Worm (Caenorhabditis elegans) whole organism, L3 larva: Measurements from ENCODE around the gene C17H12.5.
A peak's percentile ranks its signal among the peaks of the same experiment; 100 is the strongest.

Source experiments
- ceh-28 ChIP-seq: fragments of 150-350 bp; optimal IDR thresholded peaks from 2 replicates; lab custom pipeline; 2014; ENCODE audit warnings: missing biosample characterization, missing genetic modification reagents, missing genetic modification characterization
- ceh-9 ChIP-seq: sonication (generic microtip); optimal IDR thresholded peaks from 2 replicates; lab custom pipeline; 2018; ENCODE audit warnings: missing biosample characterization, missing genetic modification characterization
- egl-27 ChIP-seq: sonication (generic microtip); optimal IDR thresholded peaks from 4 replicates; lab custom pipeline; 2017; ENCODE audit warnings: missing biosample characterization, missing genetic modification reagents, missing genetic modification characterization
- egl-5 ChIP-seq: fragments of 150-350 bp; optimal IDR thresholded peaks from 2 replicates; lab custom pipeline; 2017; ENCODE audit warnings: missing biosample characterization, missing genetic modification reagents, missing genetic modification characterization, inconsistent platforms
- elt-2 ChIP-seq: sonication (generic microtip); optimal IDR thresholded peaks from 2 replicates; lab custom pipeline; 2016; ENCODE audit warnings: missing genetic modification reagents, mild to moderate bottlenecking, missing genetic modification characterization, missing compliant biosample characterization
- elt-3 ChIP-seq, 3 experiments: fragments of 150-350 bp in 1 of 3; sonication (generic microtip) in 2 of 3; optimal IDR thresholded peaks; 2 replicates in 2 of 3; 4 replicates in 1 of 3; lab custom pipeline; 2014 to 2017; ENCODE audit warnings: missing biosample characterization in 3 of 3, missing genetic modification characterization in 3 of 3
- eor-1 ChIP-seq, 2 experiments: fragments of 150-350 bp; optimal IDR thresholded peaks; 2 replicates each; lab custom pipeline; 2014 to 2018; ENCODE audit warnings: missing biosample characterization in 2 of 2, missing genetic modification characterization in 2 of 2
- fkh-10 ChIP-seq: sonication (generic microtip); optimal IDR thresholded peaks from 2 replicates; lab custom pipeline; 2017; ENCODE audit warnings: missing biosample characterization, missing genetic modification reagents, missing genetic modification characterization
- fkh-2 ChIP-seq: fragments of 150-350 bp; optimal IDR thresholded peaks from 2 replicates; lab custom pipeline; 2014; ENCODE audit warnings: missing biosample characterization, missing genetic modification reagents, missing genetic modification characterization
- fos-1 ChIP-seq: fragments of 150-350 bp; optimal IDR thresholded peaks from 2 replicates; lab custom pipeline; 2014; ENCODE audit warnings: missing biosample characterization, missing genetic modification characterization
- hmg-11 ChIP-seq: sonication (generic microtip); optimal IDR thresholded peaks from 2 replicates; lab custom pipeline; 2016; ENCODE audit warnings: missing genetic modification characterization, missing compliant biosample characterization
- jun-1 ChIP-seq: fragments of 150-350 bp; optimal IDR thresholded peaks from 2 replicates; lab custom pipeline; 2014; ENCODE audit warnings: missing biosample characterization, missing genetic modification reagents, missing genetic modification characterization
- lin-15B ChIP-seq: fragments of 150-350 bp; optimal IDR thresholded peaks from 2 replicates; lab custom pipeline; 2014; ENCODE audit warnings: missing biosample characterization, missing genetic modification characterization
- lin-39 ChIP-seq: fragments of 150-350 bp; optimal IDR thresholded peaks from 2 replicates; lab custom pipeline; 2018; ENCODE audit warnings: missing biosample characterization, missing genetic modification reagents, missing genetic modification characterization
- lsy-12 ChIP-seq: sonication (generic microtip); optimal IDR thresholded peaks from 2 replicates; lab custom pipeline; 2016; ENCODE audit warnings: mild to moderate bottlenecking, missing genetic modification characterization, missing compliant biosample characterization
- nfya-1 ChIP-seq: sonication (generic microtip); optimal IDR thresholded peaks from 2 replicates; lab custom pipeline; 2017; ENCODE audit warnings: missing genetic modification characterization, mild to moderate bottlenecking, missing compliant biosample characterization, antibody characterized with exemption, moderate library complexity; ENCODE audit not compliant: insufficient read depth
- nhr-23 ChIP-seq: fragments of 150-350 bp; optimal IDR thresholded peaks from 2 replicates; lab custom pipeline; 2014; ENCODE audit warnings: missing biosample characterization, missing genetic modification reagents, missing genetic modification characterization
- nhr-237 ChIP-seq: fragments of 150-350 bp; optimal IDR thresholded peaks from 2 replicates; lab custom pipeline; 2014; ENCODE audit warnings: missing biosample characterization, missing genetic modification characterization
- pha-4 ChIP-seq: fragments of 150-350 bp; optimal IDR thresholded peaks from 2 replicates; lab custom pipeline; 2014; ENCODE audit warnings: missing biosample characterization, missing genetic modification reagents, missing genetic modification characterization
- pqm-1 ChIP-seq: fragments of 150-350 bp; optimal IDR thresholded peaks from 2 replicates; lab custom pipeline; 2017; ENCODE audit warnings: missing biosample characterization, missing genetic modification characterization, inconsistent platforms
- sea-2 ChIP-seq: fragments of 150-350 bp; sonication (generic microtip); optimal IDR thresholded peaks from 4 replicates; lab custom pipeline; 2014; ENCODE audit warnings: missing biosample characterization, missing genetic modification reagents, missing genetic modification characterization
- skn-1 ChIP-seq: fragments of 150-350 bp; optimal IDR thresholded peaks from 2 replicates; lab custom pipeline; 2014; ENCODE audit warnings: missing biosample characterization, missing genetic modification characterization
- tbx-2 ChIP-seq: sonication (generic microtip); optimal IDR thresholded peaks from 2 replicates; lab custom pipeline; 2016; ENCODE audit warnings: mild to moderate bottlenecking, missing genetic modification characterization, missing compliant biosample characterization
- ztf-4 ChIP-seq: fragments of 150-350 bp; optimal IDR thresholded peaks from 2 replicates; lab custom pipeline; 2014; ENCODE audit warnings: missing biosample characterization, missing genetic modification characterization

Gene C17H12.5

DNA sequence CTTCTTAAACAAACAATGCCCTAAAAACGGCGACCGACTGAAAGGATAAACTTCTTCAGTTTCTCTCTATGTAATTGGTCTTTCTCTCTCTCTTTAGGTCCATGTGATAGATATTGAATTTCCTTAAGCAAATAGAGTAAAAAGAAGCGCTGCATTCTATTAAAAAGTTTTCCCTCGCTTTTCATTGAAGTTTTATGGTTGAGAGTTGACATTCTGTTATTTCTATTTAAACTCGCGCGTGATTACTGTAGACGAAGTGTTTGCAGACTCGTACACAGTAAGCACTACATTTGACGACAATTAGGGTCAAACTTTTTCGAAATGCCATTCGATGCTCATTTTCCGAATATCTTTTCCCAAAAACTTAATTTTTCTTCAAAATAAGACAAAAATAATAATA, 40.3 kb downstream of the C17H12.5 start:
- TF ChIP-seq pha-4 (peak; percentile 57), fkh-2 (tag; lab: Kevin White, UChicago) (no peak)

DNA sequence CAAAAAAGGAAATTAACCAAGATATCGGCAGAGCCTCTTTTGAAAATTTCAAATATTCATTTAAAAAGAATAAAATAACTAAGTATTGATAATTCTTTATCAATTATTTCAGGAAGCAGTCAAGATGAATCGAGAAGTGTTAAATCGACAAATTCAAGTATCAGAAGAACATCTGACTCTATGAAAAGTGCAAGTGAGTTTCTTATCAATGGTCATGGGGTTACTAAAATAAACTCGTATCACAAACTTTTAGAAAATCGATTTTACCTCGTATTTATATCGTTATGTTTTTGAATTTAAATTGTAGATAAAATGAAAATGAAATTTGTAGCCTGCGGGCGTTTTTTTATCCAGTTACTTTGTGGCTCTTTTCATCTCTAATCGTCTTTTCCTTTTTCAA, 45.9 kb downstream of the C17H12.5 start:
- TF ChIP-seq tbx-2 = no peak
- no peak for TF ChIP-seq egl-27
- TF ChIP-seq ceh-28 = peak; percentile 12
- TF ChIP-seq eor-1 (tag; optimal IDR thresholded peaks at IDR 0.05; lab: Kevin White, UChicago) = no peak
- TF ChIP-seq pqm-1 = peak; percentile 77
- no peak for TF ChIP-seq lsy-12 (tag; lab: Kevin White, UChicago)
- TF ChIP-seq elt-2 (tag; lab: Kevin White, UChicago) = peak; percentile 67
- no peak for TF ChIP-seq jun-1 (tag; lab: Kevin White, UChicago)
- peak; percentile 45 for TF ChIP-seq pha-4

DNA sequence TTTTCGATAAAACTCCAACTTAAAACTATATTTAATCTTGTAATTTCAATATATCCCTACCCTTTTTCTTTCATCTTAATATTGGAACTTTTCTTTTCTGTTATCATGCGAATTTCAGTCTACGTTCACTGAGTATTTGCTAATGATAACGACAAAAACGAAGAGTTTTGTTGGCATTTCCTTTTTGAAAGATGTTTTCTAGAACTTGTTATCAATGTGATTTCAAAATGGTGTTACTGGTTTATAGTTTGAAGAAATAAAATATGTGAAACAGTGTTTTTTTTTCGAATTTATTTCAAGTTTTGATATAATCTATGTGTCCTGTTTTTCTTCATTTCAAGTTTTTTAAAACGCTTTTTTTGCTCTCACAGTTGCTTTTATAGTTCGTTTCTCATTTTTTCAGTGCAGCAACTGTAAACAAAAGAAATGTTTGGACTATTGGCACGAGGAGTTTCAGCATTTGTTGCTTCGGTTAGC, 47.0 kb downstream of the C17H12.5 start, which contains the start of gene anat-1:
Gene anat-1 (plus strand): TSS at position 427 of the 477 bp plus-strand sequence.
- TF ChIP-seq fkh-2 (tag; lab: Kevin White, UChicago) (no peak), elt-2 (tag; lab: Kevin White, UChicago) (peak; percentile 51)

DNA sequence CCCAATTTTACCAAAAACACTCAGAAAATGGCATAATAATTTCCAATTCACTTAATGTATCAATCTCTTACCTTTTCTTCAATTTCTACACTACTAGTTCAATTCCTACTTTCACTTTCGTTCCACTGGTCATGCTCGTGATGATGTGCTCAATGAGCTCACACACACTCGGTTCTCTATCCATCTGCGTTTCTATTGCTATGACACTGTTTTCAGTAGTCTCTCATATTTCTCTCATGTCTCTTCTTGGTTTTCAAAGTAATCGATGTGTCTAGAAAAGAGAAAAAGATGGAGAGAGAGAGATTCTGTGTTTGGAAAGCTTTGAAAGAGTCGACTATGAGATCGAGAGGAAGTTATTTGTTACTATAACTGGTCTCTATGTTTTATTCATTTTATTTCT, 50.2 kb downstream of the C17H12.5 start:
- no peak for TF ChIP-seq fkh-2 (tag; lab: Kevin White, UChicago)
- peak; percentile 61 for TF ChIP-seq jun-1 (tag; lab: Kevin White, UChicago)
- peak; percentile 43 for TF ChIP-seq egl-5 (tag; lab: Kevin White, UChicago)
- peak; percentile 65 for TF ChIP-seq skn-1 (tag; lab: Kevin White, UChicago)
- no peak for TF ChIP-seq elt-3 (tag; optimal IDR thresholded peaks at IDR 0.05; lab: Kevin White, UChicago)
- peak; percentile 65 for TF ChIP-seq pqm-1
- no peak for TF ChIP-seq fos-1 (tag; lab: Kevin White, UChicago)
- peak; percentile 78 for TF ChIP-seq ceh-28
- TF ChIP-seq pha-4 = peak; percentile 74
- no peak for TF ChIP-seq ceh-9 (tag; lab: Kevin White, UChicago)
- TF ChIP-seq nfya-1 (tag; lab: Kevin White, UChicago) = peak; percentile 80
- TF ChIP-seq nhr-23 = no peak
- no peak for TF ChIP-seq lsy-12 (tag; lab: Kevin White, UChicago)
- peak; percentile 44 for TF ChIP-seq lin-15B (tag; lab: Kevin White, UChicago)
- peak; percentile 53 for TF ChIP-seq hmg-11 (tag; lab: Kevin White, UChicago)
- TF ChIP-seq elt-2 (tag; lab: Kevin White, UChicago) = peak; percentile 49
- peak; percentile 29 for TF ChIP-seq lin-39 (tag; lab: Kevin White, UChicago)
- TF ChIP-seq fkh-10 = peak; percentile 35
- TF ChIP-seq sea-2 = no peak
- no peak for TF ChIP-seq nhr-237
- no peak for TF ChIP-seq ztf-4 (tag; lab: Kevin White, UChicago)
